Fruit fly (Drosophila melanogaster): ENCODE measurements around the gene CG31624.
A peak's percentile ranks its signal among the peaks of the same experiment; 100 is the strongest.

The CG31624 gene

dm6 chr2L:21214961-21215362, 14.8 kb upstream of the CG31624 start (continued):
- TF ChIP-seq CG12299 (tag; optimal IDR thresholded peaks at IDR 0.05) (no peak), br (optimal IDR thresholded peaks at IDR 0.05) (no peak), CG7372 (GFP tag; IDR thresholded peaks at IDR 0.05) (no peak), CG4282 (GFP tag; optimal IDR thresholded peaks at IDR 0.05) (peak; percentile 24), emc (GFP tag; optimal IDR thresholded peaks at IDR 0.05) (no peak), Mad (GFP tag; optimal IDR thresholded peaks at IDR 0.05) (peak; percentile 49), Sry-β (GFP tag; optimal IDR thresholded peaks at IDR 0.05) (no peak), maf-S (GFP tag; optimal IDR thresholded peaks at IDR 0.05) (no peak), tio (GFP tag; optimal IDR thresholded peaks at IDR 0.05) (no peak), tup (GFP tag; optimal IDR thresholded peaks at IDR 0.05) (no peak), CG13123 (GFP tag; optimal IDR thresholded peaks at IDR 0.05) (no peak), sc (optimal IDR thresholded peaks at IDR 0.05) (no peak), sc (GFP tag; optimal IDR thresholded peaks at IDR 0.05) (no peak), CG1792 (GFP tag; optimal IDR thresholded peaks at IDR 0.05) (peak; percentile 16), ERR (GFP tag; optimal IDR thresholded peaks at IDR 0.05) (peak; percentile 24), CG14710 (tag; optimal IDR thresholded peaks at IDR 0.05) (peak; percentile 21), CG32772 (GFP tag; IDR thresholded peaks at IDR 0.05) (no peak), CG12942 (GFP tag; optimal IDR thresholded peaks at IDR 0.05) (peak; percentile 5), Dip2 (GFP tag; IDR thresholded peaks at IDR 0.05) (no peak), CG17361 (GFP tag; IDR thresholded peaks at IDR 0.05) (peak; percentile 41; the same call in 1 of the 3 replicates), usp (GFP tag; optimal IDR thresholded peaks at IDR 0.05) (no peak), Sox102F (GFP tag; optimal IDR thresholded peaks at IDR 0.05) (no peak), CG4820 (GFP tag; optimal IDR thresholded peaks at IDR 0.05) (peak; percentile 1), Ssrp (tag; optimal IDR thresholded peaks at IDR 0.05) (no peak), sug (tag; optimal IDR thresholded peaks at IDR 0.05) (peak; percentile 64), CG8924 (tag; optimal IDR thresholded peaks at IDR 0.05) (peak; percentile 39), E2f2 (GFP tag; IDR thresholded peaks at IDR 0.05) (no peak), PHDP (tag; optimal IDR thresholded peaks at IDR 0.05) (no peak), HLHmδ (GFP tag; optimal IDR thresholded peaks at IDR 0.05) (no peak), pros (GFP tag; optimal IDR thresholded peaks at IDR 0.05) (peak; percentile 87), Lhr (GFP tag; optimal IDR thresholded peaks at IDR 0.05) (no peak), pzg (GFP tag; optimal IDR thresholded peaks at IDR 0.05) (no peak), lilli (GFP tag; optimal IDR thresholded peaks at IDR 0.05) (peak; percentile 81), yki (optimal IDR thresholded peaks at IDR 0.05) (no peak), exex (tag; optimal IDR thresholded peaks at IDR 0.05) (peak; percentile 60), her (GFP tag; optimal IDR thresholded peaks at IDR 0.05) (peak; percentile 49), CG14014 (GFP tag; IDR thresholded peaks at IDR 0.05) (0 out of 2 replicates have a peak, but pooled peaks have one; percentile 17), MBD-R2 (GFP tag; IDR thresholded peaks at IDR 0.05) (no peak; the same call in 1 of the 2 replicates), tna (GFP tag; IDR thresholded peaks at IDR 0.05; ENCODE audit: partially characterized antibody) (0 out of 2 replicates have a peak, but pooled peaks have one; percentile 45), CG7963 (GFP tag; IDR thresholded peaks at IDR 0.05; ENCODE audit: partially characterized antibody) (peak; percentile 49; the same call in 1 of the 3 replicates), Deaf1 (tag; optimal IDR thresholded peaks at IDR 0.05) (peak; percentile 27), GATAe (GFP tag; conservative IDR thresholded peaks at IDR 0.05) (no peak), Fer1 (GFP tag; optimal IDR thresholded peaks at IDR 0.05) (no peak), pb (GFP tag; optimal IDR thresholded peaks at IDR 0.05) (peak; percentile 3), dm (GFP tag; optimal IDR thresholded peaks at IDR 0.05) (no peak), CG31441 (GFP tag; IDR thresholded peaks at IDR 0.05) (no peak), Atf3 (GFP tag; optimal IDR thresholded peaks at IDR 0.05) (peak; percentile 3), abd-A (tag; optimal IDR thresholded peaks at IDR 0.05) (no peak), CTCF (GFP tag; optimal IDR thresholded peaks at IDR 0.05) (no peak), cas (GFP tag; IDR thresholded peaks at IDR 0.05) (0 out of 2 replicates have a peak, but pooled peaks have one; percentile 38), zen2 (GFP tag; IDR thresholded peaks at IDR 0.05; ENCODE audit: partially characterized antibody) (peak; percentile 46; the same call in 1 of the 3 replicates), CG1602 (GFP tag; optimal IDR thresholded peaks at IDR 0.05) (no peak), Nf-YA (GFP tag; IDR thresholded peaks at IDR 0.05) (0 out of 2 replicates have a peak, but pooled peaks have one; percentile 57)
